Worm (Caenorhabditis elegans): Measurements from ENCODE around the gene C05D9.9.
A peak's percentile ranks its signal among the peaks of the same experiment; 100 is the strongest.

Gene C05D9.9

DNA sequence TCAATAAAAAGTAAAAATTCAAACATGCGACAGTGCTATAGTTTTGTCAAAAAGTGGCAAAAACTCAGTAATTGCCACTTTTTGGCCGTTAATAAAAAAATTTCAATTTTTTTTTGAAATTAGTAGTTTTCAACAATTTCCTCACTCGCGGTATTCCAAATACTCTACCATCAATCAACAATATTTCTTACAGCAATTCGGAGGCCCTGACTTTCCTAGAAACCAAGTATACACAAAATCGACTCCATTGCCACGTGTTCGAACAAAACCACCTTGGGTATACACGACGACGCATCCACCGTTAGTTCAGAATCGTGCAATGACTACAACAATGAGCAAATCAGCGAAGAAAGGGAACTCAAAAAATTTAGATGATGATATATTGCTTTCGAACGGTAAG lies 47.6 kb upstream of the C05D9.9 start:
- TF ChIP-seq nhr-85 (tag) (no peak), elt-3 (tag; optimal IDR thresholded peaks at IDR 0.05) (no peak), snpc-4 (tag; optimal IDR thresholded peaks at IDR 0.05) (no peak)

DNA sequence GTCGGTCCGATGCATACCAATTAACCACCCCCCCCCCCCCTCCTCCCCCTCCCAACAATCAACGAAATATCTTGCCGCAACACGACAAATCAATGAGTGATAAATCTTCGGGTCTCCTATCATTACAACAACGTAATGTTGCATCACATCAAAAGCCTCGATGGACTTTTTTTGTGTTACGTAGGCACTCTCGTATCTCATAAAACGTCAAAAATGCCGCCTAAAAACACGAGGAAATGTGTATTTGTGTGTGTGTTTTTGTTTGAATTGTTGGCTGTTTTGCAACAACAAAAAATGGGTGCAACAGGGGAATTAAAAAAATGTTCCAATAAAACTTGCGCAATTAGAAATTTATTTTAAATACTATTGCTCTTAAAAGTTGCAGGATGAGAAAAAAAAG lies 43.2 kb upstream of the C05D9.9 start:
- TF ChIP-seq rnt-1 (tag; optimal IDR thresholded peaks at IDR 0.05) (peak; percentile 46), lsy-2 (tag; optimal IDR thresholded peaks at IDR 0.05) (no peak), mep-1 (tag; optimal IDR thresholded peaks at IDR 0.05) (no peak), fkh-8 (tag; optimal IDR thresholded peaks at IDR 0.05) (no peak), lin-15B (tag; optimal IDR thresholded peaks at IDR 0.05) (no peak), lin-14 (GFP tag; optimal IDR thresholded peaks at IDR 0.05) (peak; percentile 24)

DNA sequence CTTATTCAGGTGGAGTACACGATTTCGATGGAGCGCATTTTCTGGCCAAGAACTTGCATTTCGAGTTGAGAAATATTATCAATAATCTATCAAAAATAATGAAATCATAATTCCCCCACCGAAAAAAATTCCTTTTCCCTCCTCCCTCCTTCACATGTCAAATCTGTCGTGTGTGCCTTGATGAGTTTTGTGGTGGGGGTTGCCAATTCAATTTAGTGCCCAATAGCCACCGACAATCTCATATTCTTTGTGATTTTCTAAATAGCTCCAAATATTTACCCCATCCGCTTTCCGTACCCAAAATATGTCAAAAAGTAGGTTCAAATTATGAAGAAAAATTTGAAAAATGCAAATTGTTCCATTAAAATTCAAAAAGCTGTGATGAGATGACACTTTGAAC lies 38.0 kb upstream of the C05D9.9 start, which contains the start of gene tmc-1:
TSS of gene tmc-1 (plus strand) at position 189 of the 400 bp plus-strand sequence.
- TF ChIP-seq tlp-1 (tag; optimal IDR thresholded peaks at IDR 0.05) (no peak), fkh-8 (tag; optimal IDR thresholded peaks at IDR 0.05) (no peak), hlh-17 (GFP tag; optimal IDR thresholded peaks at IDR 0.05; ENCODE audit: borderline replicate concordance) (no peak), lin-14 (GFP tag; optimal IDR thresholded peaks at IDR 0.05) (peak; percentile 19)

DNA sequence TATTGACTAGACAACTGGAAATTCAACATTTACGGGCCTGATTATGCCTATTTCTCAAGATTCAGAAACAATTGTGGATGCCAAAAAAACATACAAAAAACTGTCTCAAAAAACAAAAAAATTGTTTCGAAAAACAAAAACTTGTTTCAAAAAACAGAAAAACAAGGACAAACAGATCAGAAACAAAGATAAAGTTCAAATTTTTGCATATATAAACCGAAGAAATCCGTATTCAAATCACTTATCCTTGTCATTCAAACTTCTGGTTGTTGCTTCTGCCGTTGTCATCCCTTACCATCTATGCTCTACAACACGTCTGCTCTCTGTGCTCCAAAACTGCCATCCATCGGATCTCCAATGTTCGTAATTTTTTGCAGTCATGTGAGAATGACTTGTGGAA lies 30.6 kb upstream of the C05D9.9 start, which contains the start of gene R193.1:
TSS of gene R193.1 (plus strand) at position 301 of the 400 bp plus-strand sequence.
- TF ChIP-seq snu-23 (GFP tag; optimal IDR thresholded peaks at IDR 0.05) = no peak
- no peak for TF ChIP-seq swsn-7 (tag; optimal IDR thresholded peaks at IDR 0.05)
- no peak for TF ChIP-seq dpl-1 (GFP tag; optimal IDR thresholded peaks at IDR 0.05)

DNA sequence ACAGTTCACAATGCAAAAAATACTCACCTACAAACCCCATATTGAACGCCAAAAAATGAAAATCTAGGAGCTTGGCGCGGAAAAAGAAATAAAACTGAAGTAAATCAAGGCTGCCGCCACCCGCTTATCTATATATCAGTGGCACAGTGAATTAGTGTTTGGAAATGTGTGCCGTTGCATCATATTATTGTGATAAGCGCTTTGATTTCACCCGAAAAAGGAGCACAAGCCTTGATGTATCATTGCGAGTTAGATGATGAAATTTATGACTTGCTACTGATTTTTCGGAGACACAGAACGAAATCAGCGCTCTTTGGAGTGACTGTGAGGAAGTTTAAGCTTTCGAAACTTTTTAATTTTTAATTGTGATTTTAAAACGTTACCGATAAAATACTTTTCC lies 24.4 kb upstream of the C05D9.9 start, which contains the start of the genes R193.2 and R193.6:
TSS of gene R193.2 (minus strand) at position 148 of the 400 bp plus-strand sequence.
TSS of gene R193.6 (plus strand) at position 350 of the 400 bp plus-strand sequence.
- peak; percentile 96 for TF ChIP-seq elt-2 (tag; optimal IDR thresholded peaks at IDR 0.05)
- no peak for TF ChIP-seq mdl-1 (tag; optimal IDR thresholded peaks at IDR 0.05)

DNA sequence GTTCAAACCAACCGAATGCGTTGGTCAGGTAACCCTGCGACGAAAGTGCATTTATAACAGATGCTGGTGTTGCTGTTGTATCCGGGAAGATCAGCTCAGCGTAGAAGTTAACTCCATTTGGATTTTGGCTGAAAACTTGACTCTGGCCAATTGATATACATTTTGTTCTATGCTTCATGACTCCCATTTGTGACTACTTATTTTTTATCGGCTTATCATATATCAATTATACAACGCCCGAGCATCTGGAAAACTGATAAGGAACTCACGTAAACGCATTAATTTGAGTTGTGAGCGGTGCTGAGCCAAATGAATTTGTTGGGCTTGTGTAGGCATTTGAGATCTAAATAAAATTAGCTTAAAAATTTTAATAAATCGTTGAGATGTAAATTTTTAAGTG lies 23.3 kb upstream of the C05D9.9 start:
- TF ChIP-seq ceh-8 (GFP tag; optimal IDR thresholded peaks at IDR 0.05) (no peak), elt-2 (tag; optimal IDR thresholded peaks at IDR 0.05) (peak; percentile 15), alr-1 (tag; optimal IDR thresholded peaks at IDR 0.05; ENCODE audit: borderline replicate concordance) (no peak), fkh-4 (tag; optimal IDR thresholded peaks at IDR 0.05; ENCODE audit: borderline replicate concordance) (no peak), C34B4.2 (tag; optimal IDR thresholded peaks at IDR 0.05) (no peak), dsc-1 (tag; optimal IDR thresholded peaks at IDR 0.05) (no peak), nhr-28 (tag; optimal IDR thresholded peaks at IDR 0.05) (no peak), elt-3 (tag; optimal IDR thresholded peaks at IDR 0.05) (no peak)

DNA sequence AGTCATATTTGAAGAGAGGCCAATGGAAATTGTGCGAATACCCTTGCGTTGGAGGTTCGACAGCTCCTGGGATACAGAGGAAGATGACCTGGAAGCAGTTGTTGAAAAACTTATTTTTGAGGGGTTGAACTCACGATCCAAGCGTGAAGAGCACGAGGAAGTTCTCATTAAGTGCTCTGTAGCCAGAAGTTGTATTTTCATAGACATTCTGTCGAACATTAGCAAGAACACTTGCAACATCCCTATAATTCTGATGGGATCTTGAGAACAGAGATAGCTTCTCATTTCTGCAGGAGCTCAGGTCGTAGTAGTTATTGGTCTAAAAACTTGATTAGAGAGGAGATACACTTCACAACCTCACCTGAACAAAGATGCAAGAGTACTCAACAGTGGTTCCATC lies 17.6 kb upstream of the C05D9.9 start:
- TF ChIP-seq unc-86 (tag; optimal IDR thresholded peaks at IDR 0.05) = no peak
- no peak for TF ChIP-seq ceh-88 (GFP tag; IDR thresholded peaks at IDR 0.05)
- TF ChIP-seq C16A3.4 (tag; optimal IDR thresholded peaks at IDR 0.05) = no peak
- TF ChIP-seq ama-1 (optimal IDR thresholded peaks at IDR 0.05) = no peak
- TF ChIP-seq jun-1 (tag; optimal IDR thresholded peaks at IDR 0.05) = no peak
- no peak for TF ChIP-seq skn-1 (tag; optimal IDR thresholded peaks at IDR 0.05)
- no peak for TF ChIP-seq isw-1 (GFP tag; IDR thresholded peaks at IDR 0.05)
- TF ChIP-seq alr-1 (tag; optimal IDR thresholded peaks at IDR 0.05; ENCODE audit: borderline replicate concordance) = no peak
- no peak for TF ChIP-seq lir-3 (tag; optimal IDR thresholded peaks at IDR 0.05; ENCODE audit: poor library complexity)
- TF ChIP-seq fkh-8 (tag; optimal IDR thresholded peaks at IDR 0.05) = no peak
- TF ChIP-seq C34B4.2 (tag; optimal IDR thresholded peaks at IDR 0.05) = no peak
